Worm (Caenorhabditis elegans) whole organism, L3 larva: ENCODE data around the gene K02F3.2.

Source experiments
- R02D3.7 ChIP-seq: fragments of 150-350 bp; optimal IDR thresholded peaks from 2 replicates; lab custom pipeline; 2014; ENCODE audit warnings: missing biosample characterization, missing genetic modification characterization
- ZK546.5 ChIP-seq: sonication (generic microtip); optimal IDR thresholded peaks from 2 replicates; lab custom pipeline; 2017; ENCODE audit warnings: missing biosample characterization, missing genetic modification characterization
- aly-2 ChIP-seq: fragments of 150-350 bp; optimal IDR thresholded peaks from 2 replicates; lab custom pipeline; 2014; ENCODE audit warnings: missing biosample characterization, missing genetic modification characterization
- ceh-28 ChIP-seq: fragments of 150-350 bp; optimal IDR thresholded peaks from 2 replicates; lab custom pipeline; 2014; ENCODE audit warnings: missing biosample characterization, missing genetic modification reagents, missing genetic modification characterization
- ceh-82 ChIP-seq: fragments of 150-350 bp; optimal IDR thresholded peaks from 2 replicates; lab custom pipeline; 2014; ENCODE audit warnings: missing biosample characterization, missing genetic modification characterization
- ceh-9 ChIP-seq: sonication (generic microtip); optimal IDR thresholded peaks from 2 replicates; lab custom pipeline; 2018; ENCODE audit warnings: missing biosample characterization, missing genetic modification characterization
- daf-12 ChIP-seq: fragments of 150-350 bp; optimal IDR thresholded peaks from 2 replicates; lab custom pipeline; 2014; ENCODE audit warnings: missing biosample characterization, missing genetic modification reagents, missing genetic modification characterization
- egl-27 ChIP-seq: sonication (generic microtip); optimal IDR thresholded peaks from 4 replicates; lab custom pipeline; 2017; ENCODE audit warnings: missing biosample characterization, missing genetic modification reagents, missing genetic modification characterization
- egl-5 ChIP-seq: fragments of 150-350 bp; optimal IDR thresholded peaks from 2 replicates; lab custom pipeline; 2017; ENCODE audit warnings: missing biosample characterization, missing genetic modification reagents, missing genetic modification characterization, inconsistent platforms
- elt-2 ChIP-seq: sonication (generic microtip); optimal IDR thresholded peaks from 2 replicates; lab custom pipeline; 2016; ENCODE audit warnings: missing genetic modification reagents, mild to moderate bottlenecking, missing genetic modification characterization, missing compliant biosample characterization
- eor-1 ChIP-seq, 2 experiments: fragments of 150-350 bp; optimal IDR thresholded peaks; 2 replicates each; lab custom pipeline; 2014 to 2018; ENCODE audit warnings: missing biosample characterization in 2 of 2, missing genetic modification characterization in 2 of 2
- fkh-2 ChIP-seq: fragments of 150-350 bp; optimal IDR thresholded peaks from 2 replicates; lab custom pipeline; 2014; ENCODE audit warnings: missing biosample characterization, missing genetic modification reagents, missing genetic modification characterization
- hmg-11 ChIP-seq: sonication (generic microtip); optimal IDR thresholded peaks from 2 replicates; lab custom pipeline; 2016; ENCODE audit warnings: missing genetic modification characterization, missing compliant biosample characterization
- jun-1 ChIP-seq: fragments of 150-350 bp; optimal IDR thresholded peaks from 2 replicates; lab custom pipeline; 2014; ENCODE audit warnings: missing biosample characterization, missing genetic modification reagents, missing genetic modification characterization
- lin-15B ChIP-seq: fragments of 150-350 bp; optimal IDR thresholded peaks from 2 replicates; lab custom pipeline; 2014; ENCODE audit warnings: missing biosample characterization, missing genetic modification characterization
- lin-39 ChIP-seq: fragments of 150-350 bp; optimal IDR thresholded peaks from 2 replicates; lab custom pipeline; 2018; ENCODE audit warnings: missing biosample characterization, missing genetic modification reagents, missing genetic modification characterization
- lsy-12 ChIP-seq: sonication (generic microtip); optimal IDR thresholded peaks from 2 replicates; lab custom pipeline; 2016; ENCODE audit warnings: mild to moderate bottlenecking, missing genetic modification characterization, missing compliant biosample characterization
- mdl-1 ChIP-seq: fragments of 150-350 bp; optimal IDR thresholded peaks from 2 replicates; lab custom pipeline; 2014; ENCODE audit warnings: missing biosample characterization, missing genetic modification characterization
- mml-1 ChIP-seq: fragments of 150-350 bp; sonication (generic microtip); optimal IDR thresholded peaks from 3 replicates; lab custom pipeline; 2014; ENCODE audit warnings: missing biosample characterization, missing genetic modification characterization
- nfya-1 ChIP-seq: sonication (generic microtip); optimal IDR thresholded peaks from 2 replicates; lab custom pipeline; 2017; ENCODE audit warnings: missing genetic modification characterization, mild to moderate bottlenecking, missing compliant biosample characterization, antibody characterized with exemption, moderate library complexity; ENCODE audit not compliant: insufficient read depth
- nhr-11 ChIP-seq: fragments of 150-350 bp; optimal IDR thresholded peaks from 2 replicates; lab custom pipeline; 2014; ENCODE audit warnings: missing biosample characterization, missing genetic modification characterization
- nhr-23 ChIP-seq: fragments of 150-350 bp; optimal IDR thresholded peaks from 2 replicates; lab custom pipeline; 2014; ENCODE audit warnings: missing biosample characterization, missing genetic modification reagents, missing genetic modification characterization
- nhr-25 ChIP-seq: sonication (generic microtip); optimal IDR thresholded peaks from 2 replicates; lab custom pipeline; 2017; ENCODE audit warnings: missing biosample characterization, missing genetic modification characterization
- nhr-28 ChIP-seq: fragments of 150-350 bp; optimal IDR thresholded peaks from 2 replicates; lab custom pipeline; 2014; ENCODE audit warnings: missing biosample characterization, missing genetic modification characterization
- nhr-43 ChIP-seq: sonication (generic microtip); optimal IDR thresholded peaks from 2 replicates; lab custom pipeline; 2016; ENCODE audit warnings: mild to moderate bottlenecking, missing genetic modification characterization, missing compliant biosample characterization; ENCODE audit not compliant: poor library complexity, severe bottlenecking
- nhr-67 ChIP-seq: fragments of 150-350 bp; optimal IDR thresholded peaks from 2 replicates; lab custom pipeline; 2014; ENCODE audit warnings: missing biosample characterization, missing genetic modification characterization
- nhr-77 ChIP-seq: fragments of 150-350 bp; optimal IDR thresholded peaks from 2 replicates; lab custom pipeline; 2014; ENCODE audit warnings: missing biosample characterization, missing genetic modification characterization
- pha-4 ChIP-seq: fragments of 150-350 bp; optimal IDR thresholded peaks from 2 replicates; lab custom pipeline; 2014; ENCODE audit warnings: missing biosample characterization, missing genetic modification reagents, missing genetic modification characterization
- pqm-1 ChIP-seq: fragments of 150-350 bp; optimal IDR thresholded peaks from 2 replicates; lab custom pipeline; 2017; ENCODE audit warnings: missing biosample characterization, missing genetic modification characterization, inconsistent platforms
- sea-2 ChIP-seq: fragments of 150-350 bp; sonication (generic microtip); optimal IDR thresholded peaks from 4 replicates; lab custom pipeline; 2014; ENCODE audit warnings: missing biosample characterization, missing genetic modification reagents, missing genetic modification characterization
- snpc-4 ChIP-seq: fragments of 150-350 bp; optimal IDR thresholded peaks from 2 replicates; lab custom pipeline; 2014; ENCODE audit warnings: missing biosample characterization, missing genetic modification characterization
- unc-39 ChIP-seq: sonication (generic microtip); optimal IDR thresholded peaks from 4 replicates; lab custom pipeline; 2017; ENCODE audit warnings: missing biosample characterization, missing genetic modification characterization
- ztf-4 ChIP-seq: fragments of 150-350 bp; optimal IDR thresholded peaks from 2 replicates; lab custom pipeline; 2014; ENCODE audit warnings: missing biosample characterization, missing genetic modification characterization

Gene K02F3.2

DNA sequence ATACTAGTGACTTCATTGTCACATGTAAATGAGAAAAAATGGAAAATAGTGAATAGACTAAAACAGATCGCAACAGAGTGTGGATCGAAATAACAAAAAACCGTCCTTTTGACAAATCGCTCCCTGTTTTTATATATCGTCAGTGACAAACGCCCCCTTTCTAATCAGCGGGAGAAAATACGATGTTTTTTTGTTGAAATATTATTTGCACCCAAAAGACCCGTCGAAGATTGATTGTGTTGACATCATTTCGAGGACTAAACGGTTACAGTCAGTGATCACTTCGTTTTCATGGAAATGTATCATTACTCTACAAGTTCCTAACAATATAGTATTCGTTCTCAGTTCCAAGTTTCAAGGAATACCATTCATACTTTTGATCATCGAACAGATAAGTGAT, 6.2 kb upstream of the K02F3.2 start, which contains the start of gene dos-3:
TSS of gene dos-3 (minus strand) at position 101 of the 400 bp plus-strand sequence.
- no peak for TF ChIP-seq nhr-77 (tag; lab: Kevin White, UChicago)
- TF ChIP-seq jun-1 (tag; lab: Kevin White, UChicago) = no peak
- no peak for TF ChIP-seq sea-2
- no peak for TF ChIP-seq nhr-11 (tag; lab: Kevin White, UChicago)
- TF ChIP-seq lin-39 (tag; lab: Kevin White, UChicago) = no peak
- no peak for TF ChIP-seq eor-1 (tag; optimal IDR thresholded peaks at IDR 0.05; lab: Kevin White, UChicago)
- TF ChIP-seq pha-4 (tag; lab: Kevin White, UChicago) = no peak
- no peak for TF ChIP-seq nhr-28 (tag; lab: Kevin White, UChicago)
- TF ChIP-seq fkh-2 = no peak
- no peak for TF ChIP-seq egl-27
- TF ChIP-seq unc-39 = no peak

DNA sequence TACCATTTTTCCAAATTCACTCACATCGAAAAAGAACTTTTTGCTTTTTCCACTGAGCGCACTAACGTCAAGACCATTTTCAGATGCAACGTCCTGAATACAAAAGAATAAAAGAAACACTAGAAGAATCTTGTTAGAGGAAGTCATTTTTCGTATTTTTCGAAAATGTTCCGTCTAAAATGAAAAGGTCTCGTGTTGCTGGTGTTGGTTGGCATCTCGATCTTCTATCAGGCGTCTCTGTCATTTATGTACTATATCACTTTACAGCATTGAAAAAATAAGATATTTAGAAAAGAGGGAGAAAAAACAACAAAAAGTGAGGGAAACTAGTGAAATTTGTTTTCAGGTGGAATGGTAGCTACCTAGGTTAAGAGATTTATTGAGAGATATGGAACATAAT, 4.5 kb upstream of the K02F3.2 start, which contains the start of gene K02F3.9:
TSS of gene K02F3.9 (minus strand) at position 190 of the 400 bp plus-strand sequence.
- no peak for TF ChIP-seq ceh-82
- no peak for TF ChIP-seq aly-2 (tag; lab: Kevin White, UChicago)
- TF ChIP-seq nhr-25 (tag; lab: Kevin White, UChicago) = no peak
- no peak for TF ChIP-seq nhr-67
- TF ChIP-seq ceh-28 (tag; lab: Kevin White, UChicago) = no peak
- no peak for TF ChIP-seq nhr-23
- no peak for TF ChIP-seq egl-5 (tag; lab: Kevin White, UChicago)
- TF ChIP-seq eor-1 (tag; optimal IDR thresholded peaks at IDR 0.05; lab: Kevin White, UChicago) = no peak
- no peak for TF ChIP-seq nhr-11 (tag; lab: Kevin White, UChicago)
- no peak for TF ChIP-seq lsy-12 (tag; lab: Kevin White, UChicago)
- no peak for TF ChIP-seq egl-27
- TF ChIP-seq nhr-43 (tag; lab: Kevin White, UChicago) = no peak
- no peak for TF ChIP-seq mdl-1
- no peak for TF ChIP-seq daf-12 (tag; lab: Kevin White, UChicago)
- TF ChIP-seq snpc-4 (tag; lab: Kevin White, UChicago) = no peak
- TF ChIP-seq elt-2 (tag; lab: Kevin White, UChicago) = no peak

DNA sequence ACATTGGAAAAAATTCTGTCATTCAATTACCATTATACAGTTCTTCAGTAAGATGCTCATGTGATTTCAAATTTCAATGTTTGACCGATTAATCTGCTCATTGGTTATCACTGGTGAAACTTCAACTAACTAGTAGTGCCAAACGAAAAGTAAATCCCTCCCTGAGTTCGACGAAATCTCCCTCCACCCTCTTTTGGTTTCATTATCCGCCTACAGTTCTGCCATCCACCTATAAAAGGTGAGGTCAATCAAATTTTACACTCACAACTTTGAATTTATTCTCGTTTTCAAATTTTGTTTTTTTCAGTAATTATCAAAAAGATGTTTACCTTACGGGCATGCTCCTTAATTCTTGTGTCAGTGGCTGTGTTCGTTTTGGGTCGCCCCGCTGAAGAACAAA, 3.0 kb upstream of the K02F3.2 start, which contains the start of gene far-8:
TSS of gene far-8 (plus strand) at position 301 of the 400 bp plus-strand sequence.
- TF ChIP-seq snpc-4 (tag; lab: Kevin White, UChicago) (no peak), nhr-43 (tag; lab: Kevin White, UChicago) (no peak), ztf-4 (no peak), ceh-9 (no peak), unc-39 (no peak), hmg-11 (no peak), egl-5 (tag; lab: Kevin White, UChicago) (no peak), nhr-77 (tag; lab: Kevin White, UChicago) (no peak)
- TF ChIP-seq, all 47 proteins: peak for 0

DNA sequence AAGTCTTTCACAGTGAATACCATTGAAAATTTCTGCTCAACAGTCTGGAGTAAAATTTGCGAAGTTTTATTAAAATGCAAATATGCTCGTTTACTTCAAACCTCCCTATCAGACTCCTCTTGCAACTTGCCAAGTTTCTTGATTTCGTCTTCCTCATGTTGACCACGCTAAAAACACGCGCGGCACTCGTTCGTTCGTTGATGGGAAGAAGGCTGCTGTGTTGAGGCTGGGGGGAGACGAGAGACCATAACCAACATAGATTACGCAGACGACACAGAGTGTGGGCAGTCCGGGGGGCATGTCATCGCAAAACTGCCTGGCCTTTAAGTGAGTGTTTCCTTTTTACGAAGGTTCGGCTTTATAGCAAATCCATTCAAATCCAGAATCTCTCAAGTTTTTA, 1.6 kb upstream of the K02F3.2 start:
- TF ChIP-seq ceh-82 (no peak), nhr-23 (no peak), lin-15B (peak; percentile 27), pqm-1 (peak; percentile 37), elt-2 (tag; lab: Kevin White, UChicago) (peak; percentile 16), nhr-43 (tag; lab: Kevin White, UChicago) (peak; percentile 43), nfya-1 (peak; percentile 57), nhr-25 (tag; lab: Kevin White, UChicago) (no peak), mml-1 (tag; lab: Kevin White, UChicago) (peak; percentile 88), pha-4 (tag; lab: Kevin White, UChicago) (peak; percentile 62), snpc-4 (tag; lab: Kevin White, UChicago) (peak; percentile 24)
- TF ChIP-seq, all 47 proteins: peak for 8

DNA sequence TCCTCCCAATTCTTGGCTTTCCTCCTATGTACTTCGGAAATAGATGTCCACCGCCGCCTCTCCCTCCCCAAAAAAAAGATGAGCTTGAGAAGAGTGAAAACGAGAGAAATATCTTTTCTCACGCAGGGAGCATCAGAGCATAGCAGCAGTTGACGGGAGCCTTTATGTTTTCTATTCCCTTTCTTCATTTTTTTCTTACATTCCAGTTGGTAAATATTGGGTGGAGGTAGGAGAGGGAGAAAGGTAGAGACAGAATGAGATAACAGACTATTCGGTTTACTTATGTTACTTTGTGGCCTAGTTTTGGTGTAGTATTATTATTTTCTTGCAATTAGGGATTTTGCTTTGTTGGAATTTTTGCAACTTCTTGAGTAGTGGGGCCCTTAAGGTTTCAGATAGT, 1.1 kb upstream of the K02F3.2 start:
- TF ChIP-seq nhr-11 (tag; lab: Kevin White, UChicago) (no peak), daf-12 (tag; lab: Kevin White, UChicago) (no peak), nhr-77 (tag; lab: Kevin White, UChicago) (no peak), pqm-1 (no peak), R02D3.7 (no peak), ZK546.5 (no peak), nhr-28 (tag; lab: Kevin White, UChicago) (no peak), pha-4 (tag; lab: Kevin White, UChicago) (peak; percentile 51)
